Fruit fly (Drosophila melanogaster) whole organism, embryonic: ENCODE data around the gene CG44001.

Source experiments
- CG10543 ChIP-seq: fragments of 200-800 bp; sonication (Bioruptor generic); optimal IDR thresholded peaks from 3 replicates; lab custom pipeline; 2017; ENCODE audit warnings: missing biosample characterization, mild to moderate bottlenecking, missing genetic modification characterization, moderate library complexity
- CG11093 ChIP-seq: fragments of 200-800 bp; sonication (Bioruptor generic); IDR thresholded peaks from 3 replicates; pipeline ENCODE4 v1.3.6; 2022; ENCODE audit warnings: missing biosample characterization, missing genetic modification characterization
- CG11247 ChIP-seq: fragments of 200-800 bp; sonication (Bioruptor generic); IDR thresholded peaks from 2 replicates; pipeline ENCODE4 v1.3.6; 2022; ENCODE audit warnings: missing biosample characterization, missing genetic modification characterization
- CG12942 ChIP-seq: fragments of 200-800 bp; sonication (Bioruptor generic); optimal IDR thresholded peaks from 3 replicates; lab custom pipeline; 2016; ENCODE audit warnings: missing biosample characterization, missing genetic modification characterization
- CG1647 ChIP-seq: fragments of 200-800 bp; sonication (Bioruptor generic); optimal IDR thresholded peaks from 3 replicates; lab custom pipeline; 2016; ENCODE audit warnings: missing biosample characterization, missing genetic modification characterization
- CG16813 ChIP-seq: fragments of 200-800 bp; sonication (Bioruptor generic); IDR thresholded peaks from 3 replicates; pipeline ENCODE4 v1.3.6; 2022; ENCODE audit warnings: missing biosample characterization, missing genetic modification characterization; ENCODE audit not compliant: partially characterized antibody
- CG17612 ChIP-seq: fragments of 200-800 bp; sonication (Bioruptor generic); IDR thresholded peaks from 2 replicates; pipeline ENCODE4 v1.3.6; 2022; ENCODE audit warnings: missing biosample characterization, missing genetic modification characterization
- CG2889 ChIP-seq: fragments of 200-800 bp; sonication (Bioruptor generic); IDR thresholded peaks from 3 replicates; pipeline ENCODE4 v1.3.6; 2022; ENCODE audit warnings: missing biosample characterization, missing genetic modification characterization
- CG3163 ChIP-seq: fragments of 200-800 bp; sonication (Bioruptor generic); optimal IDR thresholded peaks from 3 replicates; lab custom pipeline; 2016; ENCODE audit warnings: missing biosample characterization, missing genetic modification characterization
- CG32772 ChIP-seq: fragments of 200-800 bp; sonication (Bioruptor generic); IDR thresholded peaks from 2 replicates; pipeline ENCODE4 v1.3.6; 2022; ENCODE audit warnings: missing biosample characterization, missing genetic modification characterization
- CG3281 ChIP-seq: fragments of 200-800 bp; sonication (Bioruptor generic); optimal IDR thresholded peaks from 3 replicates; lab custom pipeline; 2017; ENCODE audit warnings: missing biosample characterization, mild to moderate bottlenecking, missing genetic modification characterization
- CG33213 ChIP-seq: fragments of 200-800 bp; sonication (Bioruptor generic); optimal IDR thresholded peaks from 3 replicates; lab custom pipeline; 2016; ENCODE audit warnings: missing biosample characterization, missing genetic modification characterization
- CG34224 ChIP-seq: fragments of 200-800 bp; sonication (Bioruptor generic); IDR thresholded peaks from 3 replicates; pipeline ENCODE4 v1.3.6; 2022; ENCODE audit warnings: missing biosample characterization, missing genetic modification characterization; ENCODE audit not compliant: partially characterized antibody
- CG34422 ChIP-seq: fragments of 200-800 bp; sonication (Bioruptor generic); IDR thresholded peaks from 3 replicates; pipeline ENCODE4 v1.3.6; 2022; ENCODE audit warnings: missing biosample characterization, missing genetic modification characterization
- CG4854 ChIP-seq: fragments of 200-800 bp; sonication (Bioruptor generic); optimal IDR thresholded peaks from 2 replicates; lab custom pipeline; 2016; ENCODE audit warnings: missing biosample characterization, missing genetic modification characterization, inconsistent platforms
- CG5180 ChIP-seq: fragments of 200-800 bp; sonication (Bioruptor generic); optimal IDR thresholded peaks from 3 replicates; lab custom pipeline; 2017; ENCODE audit warnings: missing biosample characterization, missing genetic modification characterization, mild to moderate bottlenecking, moderate library complexity, missing genetic modification reagents
- CG6689 ChIP-seq: fragments of 200-800 bp; sonication (Bioruptor generic); IDR thresholded peaks from 2 replicates; pipeline ENCODE4 v1.3.6; 2022; ENCODE audit warnings: missing biosample characterization, missing genetic modification characterization
- CG8765 ChIP-seq: fragments of 200-800 bp; sonication (Bioruptor generic); IDR thresholded peaks from 2 replicates; pipeline ENCODE4 v1.3.6; 2022; ENCODE audit warnings: missing biosample characterization, missing genetic modification characterization
- CoRest ChIP-seq: fragments of 200-800 bp; sonication (Bioruptor generic); optimal IDR thresholded peaks from 3 replicates; lab custom pipeline; 2018; ENCODE audit warnings: missing biosample characterization, mild to moderate bottlenecking, missing genetic modification characterization, moderate library complexity
- Dbx ChIP-seq: fragments of 200-800 bp; sonication (Bioruptor generic); IDR thresholded peaks from 3 replicates; pipeline ENCODE4 v1.3.6; 2022; ENCODE audit warnings: missing biosample characterization, missing genetic modification characterization
- HHEX ChIP-seq: fragments of 200-800 bp; sonication (Bioruptor generic); optimal IDR thresholded peaks from 3 replicates; lab custom pipeline; 2017; ENCODE audit warnings: missing biosample characterization, mild to moderate bottlenecking, missing genetic modification characterization, missing genetic modification reagents
- HLH4C ChIP-seq: fragments of 200-800 bp; sonication (Bioruptor generic); IDR thresholded peaks from 3 replicates; pipeline ENCODE4 v1.3.6; 2022; ENCODE audit warnings: missing biosample characterization, missing genetic modification characterization; ENCODE audit not compliant: partially characterized antibody
- Hmx ChIP-seq: fragments of 200-800 bp; sonication (Bioruptor generic); optimal IDR thresholded peaks from 2 replicates; lab custom pipeline; 2016; ENCODE audit warnings: missing biosample characterization, missing genetic modification characterization
- Hr3 ChIP-seq: fragments of 200-800 bp; sonication (Bioruptor generic); optimal IDR thresholded peaks from 3 replicates; lab custom pipeline; 2016; ENCODE audit warnings: missing biosample characterization, missing genetic modification characterization
- Hr39 ChIP-seq: fragments of >200 bp; optimal IDR thresholded peaks from 2 replicates; lab custom pipeline; 2017
- Mrtf ChIP-seq: fragments of 200-800 bp; sonication (Bioruptor generic); IDR thresholded peaks from 3 replicates; pipeline ENCODE4 v1.3.6; 2022; ENCODE audit warnings: missing biosample characterization, missing genetic modification characterization
- Myb ChIP-seq: fragments of 200-800 bp; sonication (Bioruptor generic); optimal IDR thresholded peaks from 2 replicates; lab custom pipeline; 2016; ENCODE audit warnings: missing biosample characterization, missing genetic modification characterization
- Nf-YB ChIP-seq: fragments of 200-800 bp; sonication (Bioruptor generic); optimal IDR thresholded peaks from 3 replicates; lab custom pipeline; 2019; ENCODE audit warnings: missing biosample characterization, mild to moderate bottlenecking, missing genetic modification characterization, moderate library complexity
- Nf-YC ChIP-seq: fragments of 200-800 bp; optimal IDR thresholded peaks from 3 replicates; lab custom pipeline; 2019; ENCODE audit warnings: missing biosample characterization, mild to moderate bottlenecking, missing genetic modification characterization, moderate library complexity
- PHDP ChIP-seq: fragments of 200-800 bp; sonication (Bioruptor generic); optimal IDR thresholded peaks from 3 replicates; lab custom pipeline; 2018; ENCODE audit warnings: missing biosample characterization, mild to moderate bottlenecking, missing genetic modification characterization, moderate library complexity
- aop ChIP-seq: fragments of 200-800 bp; sonication (Bioruptor generic); IDR thresholded peaks from 2 replicates; pipeline ENCODE4 v1.3.6; 2022; ENCODE audit warnings: missing biosample characterization, missing genetic modification characterization
- bigmax ChIP-seq: fragments of 200-800 bp; sonication (Bioruptor generic); optimal IDR thresholded peaks from 2 replicates; lab custom pipeline; 2018; ENCODE audit warnings: missing biosample characterization, mild to moderate bottlenecking, missing genetic modification characterization
- dimm ChIP-seq: fragments of 200-800 bp; sonication (Bioruptor generic); IDR thresholded peaks from 2 replicates; pipeline ENCODE4 v1.3.6; 2022; ENCODE audit warnings: missing biosample characterization, missing genetic modification characterization
- dmrt11E ChIP-seq: fragments of 200-800 bp; sonication (Bioruptor generic); optimal IDR thresholded peaks from 3 replicates; lab custom pipeline; 2018; ENCODE audit warnings: missing biosample characterization, mild to moderate bottlenecking, missing genetic modification characterization, moderate library complexity
- ind ChIP-seq: fragments of 200-800 bp; sonication (Bioruptor generic); optimal IDR thresholded peaks from 3 replicates; lab custom pipeline; 2016; ENCODE audit warnings: missing biosample characterization, missing genetic modification characterization
- jing ChIP-seq: fragments of 200-800 bp; sonication (Bioruptor generic); optimal IDR thresholded peaks from 2 replicates; lab custom pipeline; 2018; ENCODE audit warnings: missing biosample characterization, mild to moderate bottlenecking, missing genetic modification characterization
- pho ChIP-seq: fragments of 200-800 bp; sonication (Bioruptor generic); optimal IDR thresholded peaks from 2 replicates; lab custom pipeline; 2016; ENCODE audit warnings: missing biosample characterization, missing genetic modification characterization
- phol ChIP-seq: fragments of 200-800 bp; sonication (Bioruptor generic); optimal IDR thresholded peaks from 3 replicates; lab custom pipeline; 2018; ENCODE audit warnings: missing biosample characterization, mild to moderate bottlenecking, missing genetic modification characterization, moderate library complexity
- rib ChIP-seq: fragments of 200-800 bp; sonication (Bioruptor generic); IDR thresholded peaks from 2 replicates; pipeline ENCODE4 v1.3.6; 2022; ENCODE audit warnings: missing biosample characterization, missing genetic modification characterization
- scrt ChIP-seq: fragments of 200-800 bp; sonication (Bioruptor generic); optimal IDR thresholded peaks from 2 replicates; lab custom pipeline; 2018; ENCODE audit warnings: missing biosample characterization, mild to moderate bottlenecking, missing genetic modification characterization, moderate library complexity
- sens ChIP-seq: fragments of 200-800 bp; sonication (Bioruptor generic); peaks from one replicate; lab custom pipeline; 2016; ENCODE audit warnings: missing biosample characterization, missing genetic modification characterization
- sens-2 ChIP-seq: fragments of 200-800 bp; sonication (Bioruptor generic); IDR thresholded peaks from 2 replicates; pipeline ENCODE4 v1.3.6; 2022; ENCODE audit warnings: missing biosample characterization, missing genetic modification characterization
- sim ChIP-seq: fragments of 200-800 bp; sonication (Bioruptor generic); IDR thresholded peaks from 2 replicates; pipeline ENCODE4 v1.3.6; 2022; ENCODE audit warnings: missing biosample characterization, missing genetic modification characterization
- toy ChIP-seq: fragments of 200-800 bp; sonication (Bioruptor generic); IDR thresholded peaks from 2 replicates; pipeline ENCODE4 v1.3.6; 2022; ENCODE audit warnings: missing biosample characterization, missing genetic modification characterization
- trem ChIP-seq: fragments of 200-800 bp; optimal IDR thresholded peaks from 3 replicates; lab custom pipeline; 2019; ENCODE audit warnings: missing biosample characterization, mild to moderate bottlenecking, missing genetic modification characterization, moderate library complexity
- unc-4 ChIP-seq: fragments of 200-800 bp; sonication (Bioruptor generic); IDR thresholded peaks from 2 replicates; pipeline ENCODE4 v1.3.6; 2022; ENCODE audit warnings: missing biosample characterization, missing genetic modification characterization; ENCODE audit not compliant: partially characterized antibody
- unpg ChIP-seq: fragments of 200-800 bp; sonication (Bioruptor generic); optimal IDR thresholded peaks from 3 replicates; lab custom pipeline; 2018; ENCODE audit warnings: missing biosample characterization, mild to moderate bottlenecking, missing genetic modification characterization, moderate library complexity
- wor ChIP-seq: fragments of 200-800 bp; sonication (Bioruptor generic); IDR thresholded peaks from 2 replicates; pipeline ENCODE4 v1.3.6; 2022; ENCODE audit warnings: missing biosample characterization, missing genetic modification characterization
- z ChIP-seq: fragments of 200-800 bp; sonication (Bioruptor generic); IDR thresholded peaks from 3 replicates; pipeline ENCODE4 v1.3.6; 2022; ENCODE audit warnings: missing biosample characterization, missing genetic modification characterization
- zen2 ChIP-seq: fragments of 200-800 bp; sonication (Bioruptor generic); IDR thresholded peaks from 3 replicates; pipeline ENCODE4 v1.3.6; 2022; ENCODE audit warnings: missing biosample characterization, missing genetic modification characterization; ENCODE audit not compliant: partially characterized antibody

CG44001 gene

DNA sequence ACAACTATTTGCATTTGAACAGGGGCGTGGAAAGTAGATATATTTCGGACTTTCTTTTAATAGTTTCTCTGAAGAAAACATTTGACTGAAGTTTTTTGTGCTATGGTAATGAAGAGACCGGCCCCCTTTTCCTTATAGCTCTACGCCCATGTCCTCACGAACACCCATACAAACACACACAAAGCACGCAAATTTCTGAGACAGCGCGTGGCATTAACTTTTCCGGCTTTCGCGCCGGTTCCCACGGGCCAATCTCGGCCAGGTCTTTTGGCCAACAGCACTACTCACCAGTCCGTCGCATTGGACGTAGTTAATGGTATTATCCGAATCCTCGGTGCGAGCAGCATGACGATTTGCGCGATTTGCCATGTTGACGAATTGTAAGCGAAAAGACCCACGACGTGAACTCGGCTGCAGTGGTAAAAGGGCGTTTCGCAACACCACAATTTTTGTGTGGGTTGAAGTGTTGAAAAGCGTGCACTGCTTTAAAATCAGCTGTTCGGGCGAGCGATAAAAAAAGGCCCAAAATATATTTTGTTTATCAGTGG lies 9.4 kb downstream of the CG44001 start, which contains the start of gene senju (continued):
- peak; percentile 80 for TF ChIP-seq HHEX (GFP tag; lab: Kevin White, UChicago)
- peak; percentile 76 for TF ChIP-seq jing (GFP tag; lab: Kevin White, UChicago)
- TF ChIP-seq CG32772 (GFP tag; lab: Robert Waterston, UW): peak; percentile 60
- peak; percentile 71 for TF ChIP-seq CG2889 (GFP tag; lab: Robert Waterston, UW)
- TF ChIP-seq Myb (GFP tag; lab: Kevin White, UChicago): peak; percentile 79
- TF ChIP-seq Hr3: peak; percentile 83
- peak; percentile 51 for TF ChIP-seq trem (tag; lab: Kevin White, UChicago)
- peak; percentile 32; the same call in 1 of the 2 replicates for TF ChIP-seq unc-4 (GFP tag; lab: Robert Waterston, UW)
- TF ChIP-seq CG11093 (GFP tag; lab: Robert Waterston, UW): peak; percentile 61; the same call in 2 of the 3 replicates
- peak; percentile 76 for TF ChIP-seq phol (tag; lab: Kevin White, UChicago)
- TF ChIP-seq Mrtf: peak; percentile 80
- TF ChIP-seq CG4854 (GFP tag; lab: Kevin White, UChicago): peak; percentile 79
- peak; percentile 73 for TF ChIP-seq CG3163 (GFP tag; lab: Kevin White, UChicago)
- peak; percentile 86 for TF ChIP-seq pho
- TF ChIP-seq CG5180 (GFP tag; lab: Kevin White, UChicago): peak; percentile 62
- TF ChIP-seq CG12942 (GFP tag; lab: Kevin White, UChicago): peak; percentile 84
- TF ChIP-seq PHDP: peak; percentile 87
- TF ChIP-seq aop (GFP tag; lab: Robert Waterston, UW): peak; percentile 40; the same call in 1 of the 2 replicates
- TF ChIP-seq Dbx (GFP tag; lab: Robert Waterston, UW): peak; percentile 86
- TF ChIP-seq toy (GFP tag; lab: Robert Waterston, UW): peak; percentile 35; the same call in 1 of the 2 replicates
- TF ChIP-seq rib: peak; percentile 95
- peak; percentile 62 for TF ChIP-seq Hr39
- peak; percentile 69 for TF ChIP-seq CoRest (tag; lab: Kevin White, UChicago)
- peak; percentile 39; the same call in 1 of the 3 replicates for TF ChIP-seq CG16813 (GFP tag; lab: Robert Waterston, UW)
- TF ChIP-seq Hmx (GFP tag; lab: Kevin White, UChicago): peak; percentile 53
- TF ChIP-seq CG1647 (GFP tag; lab: Kevin White, UChicago): peak; percentile 45
- peak; percentile 81 for TF ChIP-seq CG33213 (GFP tag; lab: Kevin White, UChicago)
- peak; percentile 73 for TF ChIP-seq CG6689
- peak; percentile 65 for TF ChIP-seq scrt (GFP tag; lab: Kevin White, UChicago)
- peak; percentile 63; the same call in 2 of the 3 replicates for TF ChIP-seq CG34224 (GFP tag; lab: Robert Waterston, UW)
- TF ChIP-seq sim (GFP tag; lab: Robert Waterston, UW): peak; percentile 62; the same call in 1 of the 2 replicates
- peak; percentile 80 for TF ChIP-seq unpg (GFP tag; lab: Kevin White, UChicago)
- peak; percentile 78 for TF ChIP-seq CG3281
- peak; percentile 30 for TF ChIP-seq bigmax
- peak; percentile 50 for TF ChIP-seq CG8765 (GFP tag; lab: Robert Waterston, UW)
- TF ChIP-seq z (GFP tag; lab: Robert Waterston, UW): 0 out of 3 replicates have a peak, but pooled peaks have one; percentile 33
- 0 out of 3 replicates have a peak, but pooled peaks have one; percentile 27 for TF ChIP-seq HLH4C
- no peak for TF ChIP-seq wor (GFP tag; lab: Robert Waterston, UW)
- TF ChIP-seq Nf-YC (tag; lab: Kevin White, UChicago): peak; percentile 73
- peak; percentile 88 for TF ChIP-seq CG10543 (GFP tag; lab: Kevin White, UChicago)
- peak; percentile 83 for TF ChIP-seq CG11247 (GFP tag; lab: Robert Waterston, UW)
- TF ChIP-seq zen2 (GFP tag; lab: Robert Waterston, UW): no peak
- peak; percentile 76 for TF ChIP-seq sens-2 (GFP tag; lab: Robert Waterston, UW)
- TF ChIP-seq dimm (GFP tag; lab: Robert Waterston, UW): no peak
- peak; percentile 78 for TF ChIP-seq ind
- peak; percentile 94 for TF ChIP-seq CG34422 (GFP tag; lab: Robert Waterston, UW)
- peak; percentile 98 for TF ChIP-seq sens (GFP tag; lab: Kevin White, UChicago)
- peak; percentile 58 for TF ChIP-seq Nf-YB (GFP tag; lab: Kevin White, UChicago)
- TF ChIP-seq dmrt11E (tag; lab: Kevin White, UChicago): peak; percentile 69
- TF ChIP-seq CG17612 (GFP tag; lab: Robert Waterston, UW): no peak
